Worm (Caenorhabditis elegans) whole organism, midembryonic: Measurements from ENCODE around the gene cids-1.

Experiments
- flt-1 ChIP-seq: fragments of 200-800 bp; sonication (Bioruptor generic); IDR thresholded peaks from 2 replicates; pipeline ENCODE4 v1.3.6; 2022; ENCODE audit warnings: missing genetic modification characterization, missing compliant biosample characterization
- klf-2 ChIP-seq: fragments of 200-800 bp; sonication (Bioruptor generic); conservative IDR thresholded peaks from 2 replicates; pipeline ENCODE4 v1.3.6; 2022; ENCODE audit warnings: missing genetic modification reagents, missing genetic modification characterization, missing compliant biosample characterization
- med-1 ChIP-seq: sonication (generic microtip); optimal IDR thresholded peaks from 2 replicates; lab custom pipeline; 2017; ENCODE audit warnings: missing genetic modification characterization, mild to moderate bottlenecking, missing compliant biosample characterization, antibody characterized with exemption, missing genetic modification reagents; ENCODE audit not compliant: insufficient read depth
- ref-1 ChIP-seq: fragments of 200-800 bp; sonication (Bioruptor generic); conservative IDR thresholded peaks from 2 replicates; pipeline ENCODE4 v1.3.6; 2022; ENCODE audit warnings: missing genetic modification reagents, missing genetic modification characterization, missing compliant biosample characterization
- ztf-29 ChIP-seq: fragments of 200-800 bp; sonication (Bioruptor generic); IDR thresholded peaks from 2 replicates; pipeline ENCODE4 v1.3.6; 2022; ENCODE audit warnings: missing genetic modification reagents, missing genetic modification characterization, missing compliant biosample characterization

DNA sequence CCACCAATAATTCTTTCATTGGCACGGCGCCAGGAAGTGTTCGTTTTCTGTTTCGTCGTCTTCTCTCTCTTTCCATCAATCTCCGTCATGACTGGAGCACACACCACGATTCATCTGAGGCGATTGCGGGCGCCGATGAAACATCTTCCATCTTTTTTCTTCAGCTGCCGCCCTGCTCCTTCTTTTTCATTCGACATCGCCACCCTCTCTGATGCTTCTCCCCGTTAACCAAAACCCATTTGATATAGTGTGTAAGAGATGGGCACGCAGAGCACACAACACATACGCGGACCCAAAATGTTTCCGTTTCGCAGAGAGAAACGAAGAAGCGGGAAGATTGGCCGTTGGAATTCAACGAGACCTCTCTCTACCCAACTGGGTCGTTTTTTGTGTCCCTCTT lies 43.3 kb downstream of the cids-1 start:
- TF ChIP-seq med-1 (GFP tag; lab: Kevin White, UChicago), result no peak
- peak; percentile 52; the same call in 1 of the 2 replicates for TF ChIP-seq flt-1 (GFP tag; lab: Robert Waterston, UW)
- no peak for TF ChIP-seq ztf-29 (GFP tag; lab: Robert Waterston, UW)
- TF ChIP-seq ref-1 (GFP tag; lab: Robert Waterston, UW), result no peak
- TF ChIP-seq klf-2 (GFP tag; lab: Robert Waterston, UW), result no peak
